Fruit fly (Drosophila melanogaster) whole organism, embryonic: ENCODE data around the gene CG2256.

Source experiments
- Antp ChIP-seq: fragments of 200-800 bp; sonication (Bioruptor generic); optimal IDR thresholded peaks from 3 replicates; lab custom pipeline; 2016; ENCODE audit warnings: missing biosample characterization, missing genetic modification characterization
- Atf3 ChIP-seq: fragments of 200-800 bp; sonication (Bioruptor generic); optimal IDR thresholded peaks from 3 replicates; lab custom pipeline; 2016; ENCODE audit warnings: missing biosample characterization, missing genetic modification characterization
- CG10209 ChIP-seq: fragments of 200-800 bp; sonication (Bioruptor generic); optimal IDR thresholded peaks from 3 replicates; lab custom pipeline; 2017; ENCODE audit warnings: missing biosample characterization, mild to moderate bottlenecking, missing genetic modification characterization, missing genetic modification reagents
- CG11504 ChIP-seq: fragments of 200-800 bp; sonication (Bioruptor generic); optimal IDR thresholded peaks from 3 replicates; lab custom pipeline; 2019; ENCODE audit warnings: missing biosample characterization, mild to moderate bottlenecking, missing genetic modification characterization, moderate library complexity
- CG11695 ChIP-seq: fragments of 200-800 bp; sonication (Bioruptor generic); IDR thresholded peaks from 3 replicates; pipeline ENCODE4 v1.3.6; 2022; ENCODE audit warnings: missing biosample characterization, missing genetic modification characterization
- CG12155 ChIP-seq: fragments of 200-800 bp; sonication (Bioruptor generic); optimal IDR thresholded peaks from 3 replicates; lab custom pipeline; 2016; ENCODE audit warnings: missing biosample characterization, missing genetic modification characterization
- CG13296 ChIP-seq: fragments of 200-800 bp; sonication (Bioruptor generic); optimal IDR thresholded peaks from 3 replicates; lab custom pipeline; 2018; ENCODE audit warnings: missing biosample characterization, mild to moderate bottlenecking, missing genetic modification characterization
- CG14860 ChIP-seq: fragments of 200-800 bp; sonication (Bioruptor generic); IDR thresholded peaks from 3 replicates; pipeline ENCODE4 v1.3.6; 2022; ENCODE audit warnings: missing biosample characterization, missing genetic modification characterization; ENCODE audit not compliant: partially characterized antibody
- CG15073 ChIP-seq: fragments of 200-800 bp; sonication (Bioruptor generic); optimal IDR thresholded peaks from 2 replicates; lab custom pipeline; 2016; ENCODE audit warnings: missing biosample characterization, missing genetic modification characterization
- CG1647 ChIP-seq: fragments of 200-800 bp; sonication (Bioruptor generic); optimal IDR thresholded peaks from 3 replicates; lab custom pipeline; 2016; ENCODE audit warnings: missing biosample characterization, missing genetic modification characterization
- CG16779 ChIP-seq: fragments of 200-800 bp; sonication (Bioruptor generic); IDR thresholded peaks from 2 replicates; pipeline ENCODE4 v1.3.6; 2022; ENCODE audit warnings: missing biosample characterization, missing genetic modification characterization
- CG16813 ChIP-seq: fragments of 200-800 bp; sonication (Bioruptor generic); IDR thresholded peaks from 3 replicates; pipeline ENCODE4 v1.3.6; 2022; ENCODE audit warnings: missing biosample characterization, missing genetic modification characterization; ENCODE audit not compliant: partially characterized antibody
- CG17359 ChIP-seq: fragments of 200-800 bp; sonication (Bioruptor generic); optimal IDR thresholded peaks from 3 replicates; lab custom pipeline; 2018; ENCODE audit warnings: missing biosample characterization, mild to moderate bottlenecking, missing genetic modification characterization, moderate library complexity
- CG17385 ChIP-seq: fragments of 200-800 bp; sonication (Bioruptor generic); optimal IDR thresholded peaks from 3 replicates; lab custom pipeline; 2018; ENCODE audit warnings: missing biosample characterization, mild to moderate bottlenecking, missing genetic modification characterization
- CG1792 ChIP-seq: fragments of 200-800 bp; sonication (Bioruptor generic); optimal IDR thresholded peaks from 2 replicates; lab custom pipeline; 2016; ENCODE audit warnings: missing biosample characterization, missing genetic modification characterization
- CG2116 ChIP-seq: fragments of 200-800 bp; sonication (Bioruptor generic); optimal IDR thresholded peaks from 3 replicates; lab custom pipeline; 2018; ENCODE audit warnings: missing biosample characterization, mild to moderate bottlenecking, missing genetic modification characterization
- CG3847 ChIP-seq: fragments of 200-800 bp; sonication (Bioruptor generic); IDR thresholded peaks from 2 replicates; pipeline ENCODE4 v1.3.6; 2022; ENCODE audit warnings: missing biosample characterization, missing genetic modification characterization
- CG4854 ChIP-seq: fragments of 200-800 bp; sonication (Bioruptor generic); optimal IDR thresholded peaks from 2 replicates; lab custom pipeline; 2016; ENCODE audit warnings: missing biosample characterization, missing genetic modification characterization, inconsistent platforms
- CG6689 ChIP-seq: fragments of 200-800 bp; sonication (Bioruptor generic); IDR thresholded peaks from 2 replicates; pipeline ENCODE4 v1.3.6; 2022; ENCODE audit warnings: missing biosample characterization, missing genetic modification characterization
- CG7928 ChIP-seq: fragments of 200-800 bp; sonication (Bioruptor generic); optimal IDR thresholded peaks from 2 replicates; lab custom pipeline; 2017; ENCODE audit warnings: missing biosample characterization, mild to moderate bottlenecking, missing genetic modification characterization
- CG8281 ChIP-seq: fragments of 200-800 bp; sonication (Bioruptor generic); optimal IDR thresholded peaks from 2 replicates; lab custom pipeline; 2018; ENCODE audit warnings: missing biosample characterization, mild to moderate bottlenecking, missing genetic modification characterization, moderate library complexity
- CG8359 ChIP-seq: fragments of 200-800 bp; sonication (Bioruptor generic); optimal IDR thresholded peaks from 2 replicates; lab custom pipeline; 2017; ENCODE audit warnings: missing biosample characterization, mild to moderate bottlenecking, missing genetic modification characterization, borderline replicate concordance
- CG9215 ChIP-seq: fragments of 200-800 bp; sonication (Bioruptor generic); IDR thresholded peaks from 2 replicates; pipeline ENCODE4 v1.3.6; 2022; ENCODE audit warnings: missing biosample characterization, missing genetic modification characterization
- CG9609 ChIP-seq: fragments of 200-800 bp; sonication (Bioruptor generic); optimal IDR thresholded peaks from 3 replicates; lab custom pipeline; 2016; ENCODE audit warnings: missing biosample characterization, missing genetic modification characterization
- Dek ChIP-seq: fragments of 200-800 bp; sonication (Bioruptor generic); optimal IDR thresholded peaks from 3 replicates; lab custom pipeline; 2019; ENCODE audit warnings: missing biosample characterization, mild to moderate bottlenecking, missing genetic modification characterization, moderate library complexity
- Dfd ChIP-seq, 2 experiments: fragments of >200 bp; optimal IDR thresholded peaks; 2 replicates each; lab custom pipeline; 2017; ENCODE audit warnings: missing biosample characterization in 2 of 2, missing genetic modification characterization in 2 of 2
- Fer2 ChIP-seq: fragments of 200-800 bp; sonication (Bioruptor generic); optimal IDR thresholded peaks from 2 replicates; lab custom pipeline; 2018; ENCODE audit warnings: missing biosample characterization, mild to moderate bottlenecking, missing genetic modification characterization, moderate library complexity
- GATAe ChIP-seq: fragments of 200-800 bp; sonication (Bioruptor generic); conservative IDR thresholded peaks from 2 replicates; pipeline ENCODE4 v1.3.6; 2022; ENCODE audit warnings: missing biosample characterization, missing genetic modification characterization
- HHEX ChIP-seq: fragments of 200-800 bp; sonication (Bioruptor generic); optimal IDR thresholded peaks from 3 replicates; lab custom pipeline; 2017; ENCODE audit warnings: missing biosample characterization, mild to moderate bottlenecking, missing genetic modification characterization, missing genetic modification reagents
- Nf-YC ChIP-seq: fragments of 200-800 bp; optimal IDR thresholded peaks from 3 replicates; lab custom pipeline; 2019; ENCODE audit warnings: missing biosample characterization, mild to moderate bottlenecking, missing genetic modification characterization, moderate library complexity
- NfI ChIP-seq: fragments of 200-800 bp; sonication (Bioruptor generic); optimal IDR thresholded peaks from 3 replicates; lab custom pipeline; 2018; ENCODE audit warnings: missing biosample characterization, mild to moderate bottlenecking, missing genetic modification characterization, moderate library complexity
- PHDP ChIP-seq: fragments of 200-800 bp; sonication (Bioruptor generic); optimal IDR thresholded peaks from 3 replicates; lab custom pipeline; 2018; ENCODE audit warnings: missing biosample characterization, mild to moderate bottlenecking, missing genetic modification characterization, moderate library complexity
- Ptx1 ChIP-seq: fragments of 200-800 bp; sonication (Bioruptor generic); IDR thresholded peaks from 2 replicates; pipeline ENCODE4 v1.3.6; 2022; ENCODE audit warnings: missing biosample characterization, missing genetic modification characterization
- Rfx ChIP-seq: fragments of 200-800 bp; sonication (Bioruptor generic); IDR thresholded peaks from 2 replicates; pipeline ENCODE4 v1.3.6; 2022; ENCODE audit warnings: missing biosample characterization, missing genetic modification characterization
- Xbp1 ChIP-seq: fragments of 200-800 bp; sonication (Bioruptor generic); optimal IDR thresholded peaks from 3 replicates; lab custom pipeline; 2016; ENCODE audit warnings: missing biosample characterization, mild to moderate bottlenecking, missing genetic modification characterization
- abd-A ChIP-seq: fragments of 200-800 bp; sonication (Bioruptor generic); optimal IDR thresholded peaks from 3 replicates; lab custom pipeline; 2019; ENCODE audit warnings: missing biosample characterization, mild to moderate bottlenecking, missing genetic modification characterization, moderate library complexity
- amos ChIP-seq: fragments of 200-800 bp; sonication (Bioruptor generic); IDR thresholded peaks from 2 replicates; pipeline ENCODE4 v1.3.6; 2022; ENCODE audit warnings: missing biosample characterization, missing genetic modification characterization; ENCODE audit not compliant: partially characterized antibody
- bab2 ChIP-seq: fragments of 200-800 bp; sonication (Bioruptor generic); optimal IDR thresholded peaks from 2 replicates; lab custom pipeline; 2016; ENCODE audit warnings: missing biosample characterization, missing genetic modification characterization
- corto ChIP-seq: fragments of 200-800 bp; sonication (Bioruptor generic); optimal IDR thresholded peaks from 2 replicates; lab custom pipeline; 2016; ENCODE audit warnings: missing biosample characterization, mild to moderate bottlenecking, missing genetic modification characterization, moderate library complexity
- dpn ChIP-seq, 2 experiments: fragments of 200-800 bp; sonication (Bioruptor generic); optimal IDR thresholded peaks; 3 replicates each; lab custom pipeline; 2016; ENCODE audit warnings: missing biosample characterization in 2 of 2, missing genetic modification characterization in 2 of 2
- dysf ChIP-seq: fragments of 200-800 bp; sonication (Bioruptor generic); IDR thresholded peaks from 3 replicates; pipeline ENCODE4 v1.3.6; 2022; ENCODE audit warnings: missing biosample characterization, missing genetic modification characterization
- ems ChIP-seq: fragments of 200-800 bp; sonication (Bioruptor generic); optimal IDR thresholded peaks from 3 replicates; lab custom pipeline; 2016; ENCODE audit warnings: missing biosample characterization, missing genetic modification characterization
- exex ChIP-seq: fragments of 200-800 bp; sonication (Bioruptor generic); optimal IDR thresholded peaks from 4 replicates; lab custom pipeline; 2018; ENCODE audit warnings: missing biosample characterization, mild to moderate bottlenecking, missing genetic modification characterization, moderate library complexity
- gcm ChIP-seq: fragments of 200-800 bp; sonication (Bioruptor generic); optimal IDR thresholded peaks from 2 replicates; lab custom pipeline; 2019; ENCODE audit warnings: missing biosample characterization, mild to moderate bottlenecking, missing genetic modification characterization, moderate library complexity
- nau ChIP-seq: fragments of 200-800 bp; sonication (Bioruptor generic); optimal IDR thresholded peaks from 3 replicates; lab custom pipeline; 2017; ENCODE audit warnings: missing biosample characterization, mild to moderate bottlenecking, missing genetic modification characterization, missing genetic modification reagents
- run ChIP-seq: fragments of 200-800 bp; sonication (Bioruptor generic); optimal IDR thresholded peaks from 3 replicates; lab custom pipeline; 2018; ENCODE audit warnings: missing biosample characterization, mild to moderate bottlenecking, missing genetic modification characterization
- sisA ChIP-seq: fragments of 200-800 bp; sonication (Bioruptor generic); IDR thresholded peaks from 2 replicates; pipeline ENCODE4 v1.3.6; 2022; ENCODE audit warnings: missing biosample characterization, missing genetic modification characterization
- trem ChIP-seq: fragments of 200-800 bp; optimal IDR thresholded peaks from 3 replicates; lab custom pipeline; 2019; ENCODE audit warnings: missing biosample characterization, mild to moderate bottlenecking, missing genetic modification characterization, moderate library complexity
- tup ChIP-seq: fragments of 200-800 bp; sonication (Bioruptor generic); optimal IDR thresholded peaks from 2 replicates; lab custom pipeline; 2016; ENCODE audit warnings: missing biosample characterization, mild to moderate bottlenecking, missing genetic modification characterization, moderate library complexity

CG2256 gene

dm6 chrX:8091017-8091620, 4.1 kb upstream of the CG2256 start (continued):
- peak; percentile 82 for TF ChIP-seq abd-A (tag; lab: Kevin White, UChicago)
- peak; percentile 83 for TF ChIP-seq CG1792 (GFP tag; lab: Kevin White, UChicago)
- no peak for TF ChIP-seq CG14860
- peak; percentile 81 for TF ChIP-seq exex (tag; lab: Kevin White, UChicago)
- peak; percentile 91 for TF ChIP-seq CG4854
- TF ChIP-seq Dek, result peak; percentile 94
- TF ChIP-seq run, result peak; percentile 94
- TF ChIP-seq CG9215, result peak; percentile 94
- peak; percentile 96 for TF ChIP-seq NfI (GFP tag; lab: Kevin White, UChicago)
- peak; percentile 91 for TF ChIP-seq ems (GFP tag; lab: Kevin White, UChicago)
- peak; percentile 97 for TF ChIP-seq HHEX (GFP tag; lab: Kevin White, UChicago)
- peak; percentile 80 for TF ChIP-seq CG7928 (GFP tag; lab: Kevin White, UChicago)
- peak in 1 of 2 experiments; percentile 64 for TF ChIP-seq Dfd (GFP tag; optimal IDR thresholded peaks at IDR 0.05; lab: Kevin White, UChicago)
- peak; percentile 89 for TF ChIP-seq CG8359 (GFP tag; lab: Kevin White, UChicago)
- TF ChIP-seq CG1647 (GFP tag; lab: Kevin White, UChicago), result peak; percentile 91
- peak; percentile 98 for TF ChIP-seq Ptx1
- peak; percentile 79 for TF ChIP-seq CG8281 (tag; lab: Kevin White, UChicago)
- peak; percentile 87 for TF ChIP-seq Fer2
- TF ChIP-seq CG17359 (tag; lab: Kevin White, UChicago), result peak; percentile 97
- peak; percentile 92 for TF ChIP-seq GATAe
- peak; percentile 87 for TF ChIP-seq CG9609 (GFP tag; lab: Kevin White, UChicago)
- peak; percentile 92 for TF ChIP-seq gcm
- peak; percentile 96 for TF ChIP-seq CG16779 (GFP tag; lab: Robert Waterston, UW)
- peak; percentile 97 for TF ChIP-seq Xbp1 (GFP tag; lab: Kevin White, UChicago)
- TF ChIP-seq tup, result peak; percentile 80
- peak; percentile 97 for TF ChIP-seq CG13296 (GFP tag; lab: Kevin White, UChicago)
- peak; percentile 95 for TF ChIP-seq CG17385 (GFP tag; lab: Kevin White, UChicago)
- TF ChIP-seq CG15073 (GFP tag; lab: Kevin White, UChicago), result peak; percentile 66
- peak; percentile 89 for TF ChIP-seq trem
- peak; percentile 95 for TF ChIP-seq CG11504 (tag; lab: Kevin White, UChicago)
- TF ChIP-seq Nf-YC (tag; lab: Kevin White, UChicago), result peak; percentile 76
- TF ChIP-seq PHDP (tag; lab: Kevin White, UChicago), result peak; percentile 97
- peak; percentile 97 for TF ChIP-seq sisA (GFP tag; lab: Robert Waterston, UW)
- peak; percentile 98 for TF ChIP-seq CG11695 (GFP tag; lab: Robert Waterston, UW)
- peak; percentile 99 for TF ChIP-seq Rfx (GFP tag; lab: Robert Waterston, UW)
- peak; percentile 95 for TF ChIP-seq corto (GFP tag; lab: Kevin White, UChicago)
- TF ChIP-seq amos, result no peak
- peak; percentile 81 for TF ChIP-seq Atf3 (GFP tag; lab: Kevin White, UChicago)
- TF ChIP-seq bab2 (GFP tag; lab: Kevin White, UChicago), result peak; percentile 87
- peak; percentile 96 for TF ChIP-seq CG10209
- peak; percentile 99 for TF ChIP-seq dysf
- peak; percentile 97 for TF ChIP-seq CG3847 (GFP tag; lab: Robert Waterston, UW)
- peak; percentile 75 for TF ChIP-seq CG2116 (GFP tag; lab: Kevin White, UChicago)
- TF ChIP-seq CG12155 (GFP tag; lab: Kevin White, UChicago), result peak; percentile 93
- TF ChIP-seq dpn (GFP tag; optimal IDR thresholded peaks at IDR 0.05; lab: Kevin White, UChicago), result peak; percentile 94 to 97
- peak; percentile 81 for TF ChIP-seq Antp (GFP tag; lab: Kevin White, UChicago)
- no peak for TF ChIP-seq CG16813
- TF ChIP-seq CG6689 (GFP tag; lab: Robert Waterston, UW), result peak; percentile 98
- peak; percentile 95 for TF ChIP-seq nau (GFP tag; lab: Kevin White, UChicago)
